Fruit fly (Drosophila melanogaster) whole organism, embryonic: ENCODE data around the gene Mocs2B.

ENCODE experiments used
- Asciz ChIP-seq: fragments of 200-800 bp; sonication (Bioruptor generic); optimal IDR thresholded peaks from 2 replicates; lab custom pipeline; 2017; ENCODE audit warnings: missing biosample characterization, mild to moderate bottlenecking, missing genetic modification characterization, missing genetic modification reagents
- C15 ChIP-seq: fragments of 200-800 bp; sonication (Bioruptor generic); IDR thresholded peaks from 3 replicates; pipeline ENCODE4 v1.3.6; 2022; ENCODE audit warnings: missing biosample characterization, missing genetic modification characterization
- CG10267 ChIP-seq: fragments of 200-800 bp; sonication (Bioruptor generic); optimal IDR thresholded peaks from 2 replicates; lab custom pipeline; 2018; ENCODE audit warnings: missing biosample characterization, mild to moderate bottlenecking, missing genetic modification characterization, moderate library complexity
- CG10462 ChIP-seq: fragments of 200-800 bp; sonication (Bioruptor generic); optimal IDR thresholded peaks from 2 replicates; lab custom pipeline; 2016; ENCODE audit warnings: missing biosample characterization, missing genetic modification characterization
- CG11695 ChIP-seq: fragments of 200-800 bp; sonication (Bioruptor generic); IDR thresholded peaks from 3 replicates; pipeline ENCODE4 v1.3.6; 2022; ENCODE audit warnings: missing biosample characterization, missing genetic modification characterization
- CG12744 ChIP-seq: fragments of 200-800 bp; sonication (Bioruptor generic); optimal IDR thresholded peaks from 2 replicates; lab custom pipeline; 2016; ENCODE audit warnings: missing biosample characterization, missing genetic modification characterization
- CG12769 ChIP-seq: fragments of 200-800 bp; sonication (Bioruptor generic); optimal IDR thresholded peaks from 2 replicates; lab custom pipeline; 2019; ENCODE audit warnings: missing biosample characterization, mild to moderate bottlenecking, missing genetic modification characterization, moderate library complexity
- CG13775 ChIP-seq: fragments of 200-800 bp; sonication (Bioruptor generic); optimal IDR thresholded peaks from 3 replicates; lab custom pipeline; 2017; ENCODE audit warnings: missing biosample characterization, mild to moderate bottlenecking, missing genetic modification characterization
- CG14050 ChIP-seq: fragments of 200-800 bp; sonication (Bioruptor generic); IDR thresholded peaks from 3 replicates; pipeline ENCODE4 v1.3.6; 2022; ENCODE audit warnings: missing biosample characterization, missing genetic modification characterization
- CG14860 ChIP-seq: fragments of 200-800 bp; sonication (Bioruptor generic); IDR thresholded peaks from 3 replicates; pipeline ENCODE4 v1.3.6; 2022; ENCODE audit warnings: missing biosample characterization, missing genetic modification characterization; ENCODE audit not compliant: partially characterized antibody
- CG1603 ChIP-seq: fragments of 200-800 bp; sonication (Bioruptor generic); optimal IDR thresholded peaks from 2 replicates; lab custom pipeline; 2019; ENCODE audit warnings: missing biosample characterization, mild to moderate bottlenecking, missing genetic modification characterization, moderate library complexity
- CG17359 ChIP-seq: fragments of 200-800 bp; sonication (Bioruptor generic); optimal IDR thresholded peaks from 3 replicates; lab custom pipeline; 2018; ENCODE audit warnings: missing biosample characterization, mild to moderate bottlenecking, missing genetic modification characterization, moderate library complexity
- CG1792 ChIP-seq: fragments of 200-800 bp; sonication (Bioruptor generic); optimal IDR thresholded peaks from 2 replicates; lab custom pipeline; 2016; ENCODE audit warnings: missing biosample characterization, missing genetic modification characterization
- CG2199 ChIP-seq: fragments of 200-800 bp; sonication (Bioruptor generic); IDR thresholded peaks from 3 replicates; pipeline ENCODE4 v1.3.6; 2022; ENCODE audit warnings: missing biosample characterization, missing genetic modification characterization
- CG2875 ChIP-seq: fragments of 200-800 bp; sonication (Bioruptor generic); optimal IDR thresholded peaks from 2 replicates; lab custom pipeline; 2017; ENCODE audit warnings: missing biosample characterization, mild to moderate bottlenecking, missing genetic modification characterization, missing genetic modification reagents
- CG32532 ChIP-seq: fragments of 200-800 bp; sonication (Bioruptor generic); IDR thresholded peaks from 2 replicates; pipeline ENCODE4 v1.3.6; 2022; ENCODE audit warnings: missing biosample characterization, missing genetic modification characterization
- CG33557 ChIP-seq: fragments of 200-800 bp; sonication (Bioruptor generic); optimal IDR thresholded peaks from 2 replicates; lab custom pipeline; 2019; ENCODE audit warnings: missing biosample characterization, mild to moderate bottlenecking, missing genetic modification characterization, moderate library complexity
- CG3847 ChIP-seq: fragments of 200-800 bp; sonication (Bioruptor generic); IDR thresholded peaks from 2 replicates; pipeline ENCODE4 v1.3.6; 2022; ENCODE audit warnings: missing biosample characterization, missing genetic modification characterization
- CG3995 ChIP-seq: fragments of 200-800 bp; sonication (Bioruptor generic); optimal IDR thresholded peaks from 3 replicates; lab custom pipeline; 2016; ENCODE audit warnings: missing biosample characterization, missing genetic modification characterization
- CG4617 ChIP-seq: fragments of 200-800 bp; sonication (Bioruptor generic); optimal IDR thresholded peaks from 3 replicates; lab custom pipeline; 2016; ENCODE audit warnings: missing biosample characterization, missing genetic modification characterization, borderline replicate concordance
- CG7271 ChIP-seq: fragments of 200-800 bp; sonication (Bioruptor generic); optimal IDR thresholded peaks from 2 replicates; lab custom pipeline; 2018; ENCODE audit warnings: missing biosample characterization, mild to moderate bottlenecking, missing genetic modification characterization, moderate library complexity
- CG8089 ChIP-seq: fragments of 200-800 bp; sonication (Bioruptor generic); optimal IDR thresholded peaks from 3 replicates; lab custom pipeline; 2016; ENCODE audit warnings: missing biosample characterization, missing genetic modification characterization
- CG9215 ChIP-seq: fragments of 200-800 bp; sonication (Bioruptor generic); IDR thresholded peaks from 2 replicates; pipeline ENCODE4 v1.3.6; 2022; ENCODE audit warnings: missing biosample characterization, missing genetic modification characterization
- CTCF ChIP-seq: fragments of 200-800 bp; sonication (Bioruptor generic); optimal IDR thresholded peaks from 2 replicates; lab custom pipeline; 2017; ENCODE audit warnings: missing biosample characterization, mild to moderate bottlenecking, missing genetic modification characterization, moderate library complexity
- D19A ChIP-seq: fragments of 200-800 bp; optimal IDR thresholded peaks from 3 replicates; lab custom pipeline; 2019; ENCODE audit warnings: missing biosample characterization, mild to moderate bottlenecking, missing genetic modification characterization, moderate library complexity
- E2f2 ChIP-seq: fragments of 200-800 bp; sonication (Bioruptor generic); IDR thresholded peaks from 2 replicates; pipeline ENCODE4 v1.3.6; 2022; ENCODE audit warnings: missing biosample characterization, missing genetic modification characterization
- H2.0 ChIP-seq: fragments of 200-800 bp; sonication (Bioruptor generic); IDR thresholded peaks from 2 replicates; pipeline ENCODE4 v1.3.6; 2022; ENCODE audit warnings: missing biosample characterization, missing genetic modification characterization
- HmgZ ChIP-seq: fragments of 200-800 bp; sonication (Bioruptor generic); optimal IDR thresholded peaks from 2 replicates; lab custom pipeline; 2018; ENCODE audit warnings: missing biosample characterization, mild to moderate bottlenecking, missing genetic modification characterization
- Hmx ChIP-seq: fragments of 200-800 bp; sonication (Bioruptor generic); optimal IDR thresholded peaks from 2 replicates; lab custom pipeline; 2016; ENCODE audit warnings: missing biosample characterization, missing genetic modification characterization
- Hr3 ChIP-seq: fragments of 200-800 bp; sonication (Bioruptor generic); optimal IDR thresholded peaks from 3 replicates; lab custom pipeline; 2016; ENCODE audit warnings: missing biosample characterization, missing genetic modification characterization
- Max ChIP-seq: fragments of 200-800 bp; sonication (Bioruptor generic); optimal IDR thresholded peaks from 2 replicates; lab custom pipeline; 2016; ENCODE audit warnings: missing biosample characterization, mild to moderate bottlenecking, missing genetic modification characterization
- NC2α ChIP-seq: fragments of 200-800 bp; sonication (Bioruptor generic); optimal IDR thresholded peaks from 2 replicates; lab custom pipeline; 2016; ENCODE audit warnings: missing biosample characterization, missing genetic modification characterization
- NC2β ChIP-seq: fragments of 200-800 bp; sonication (Bioruptor generic); optimal IDR thresholded peaks from 2 replicates; lab custom pipeline; 2016; ENCODE audit warnings: missing biosample characterization, missing genetic modification characterization
- Optix ChIP-seq: fragments of 200-800 bp; sonication (Bioruptor generic); IDR thresholded peaks from 3 replicates; pipeline ENCODE4 v1.3.6; 2022; ENCODE audit warnings: missing biosample characterization, missing genetic modification characterization
- Ravus ChIP-seq: fragments of 200-800 bp; sonication (Bioruptor generic); IDR thresholded peaks from 2 replicates; pipeline ENCODE4 v1.3.6; 2022; ENCODE audit warnings: missing biosample characterization, missing genetic modification characterization
- Sin3A ChIP-seq: fragments of >200 bp; optimal IDR thresholded peaks from 2 replicates; lab custom pipeline; 2018
- Sox102F ChIP-seq: fragments of 200-800 bp; sonication (Bioruptor generic); optimal IDR thresholded peaks from 2 replicates; lab custom pipeline; 2018; ENCODE audit warnings: missing biosample characterization, mild to moderate bottlenecking, missing genetic modification characterization, moderate library complexity
- Tbp ChIP-seq: fragments of >200 bp; optimal IDR thresholded peaks from 2 replicates; lab custom pipeline; 2018; ENCODE audit warnings: missing biosample characterization, missing genetic modification characterization
- chinmo ChIP-seq: fragments of 200-800 bp; sonication (Bioruptor generic); IDR thresholded peaks from 4 replicates; pipeline ENCODE4 v1.3.6; 2022; ENCODE audit warnings: missing biosample characterization, missing genetic modification characterization; ENCODE audit not compliant: partially characterized antibody
- inv ChIP-seq: fragments of 200-800 bp; sonication (Bioruptor generic); IDR thresholded peaks from 2 replicates; pipeline ENCODE4 v1.3.6; 2022; ENCODE audit warnings: missing biosample characterization, missing genetic modification characterization; ENCODE audit not compliant: partially characterized antibody
- maf-S ChIP-seq: fragments of 200-800 bp; sonication (Bioruptor generic); optimal IDR thresholded peaks from 2 replicates; lab custom pipeline; 2016; ENCODE audit warnings: missing biosample characterization, missing genetic modification characterization
- mam ChIP-seq: fragments of 200-800 bp; sonication (Bioruptor generic); optimal IDR thresholded peaks from 3 replicates; lab custom pipeline; 2016; ENCODE audit warnings: missing biosample characterization, missing genetic modification characterization
- mld ChIP-seq: fragments of 200-800 bp; sonication (Bioruptor generic); IDR thresholded peaks from 3 replicates; pipeline ENCODE4 v1.3.6; 2022; ENCODE audit warnings: missing biosample characterization, missing genetic modification characterization; ENCODE audit not compliant: partially characterized antibody
- p53 ChIP-seq: fragments of 200-800 bp; sonication (Bioruptor generic); optimal IDR thresholded peaks from 2 replicates; lab custom pipeline; 2016; ENCODE audit warnings: missing biosample characterization, missing genetic modification characterization
- pan ChIP-seq, 4 experiments: fragments of >200 bp in 3 of 4; fragments of 200-800 bp in 1 of 4; sonication (Bioruptor generic) in 1 of 4; optimal IDR thresholded peaks in 3 of 4; IDR thresholded peaks in 1 of 4; 2 replicates each; pipeline versions ENCODE4 v1.3.6 to Lab custom; 2017 to 2022; ENCODE audit warnings: missing biosample characterization in 2 of 4, missing genetic modification characterization in 2 of 4, mixed read lengths in 1 of 4
- pho ChIP-seq: fragments of 200-800 bp; sonication (Bioruptor generic); optimal IDR thresholded peaks from 2 replicates; lab custom pipeline; 2016; ENCODE audit warnings: missing biosample characterization, missing genetic modification characterization
- pros ChIP-seq: fragments of 200-800 bp; sonication (Bioruptor generic); optimal IDR thresholded peaks from 3 replicates; lab custom pipeline; 2019; ENCODE audit warnings: missing biosample characterization, mild to moderate bottlenecking, missing genetic modification characterization, moderate library complexity
- pzg ChIP-seq: fragments of 200-800 bp; sonication (Bioruptor generic); optimal IDR thresholded peaks from 3 replicates; lab custom pipeline; 2018; ENCODE audit warnings: missing biosample characterization, mild to moderate bottlenecking, missing genetic modification characterization, moderate library complexity
- row ChIP-seq: fragments of 200-800 bp; sonication (Bioruptor generic); IDR thresholded peaks from 3 replicates; pipeline ENCODE4 v1.3.6; 2022; ENCODE audit warnings: missing biosample characterization, missing genetic modification characterization
- salm ChIP-seq: fragments of 200-800 bp; sonication (Bioruptor generic); optimal IDR thresholded peaks from 2 replicates; lab custom pipeline; 2018; ENCODE audit warnings: missing biosample characterization, mild to moderate bottlenecking, missing genetic modification characterization
- slp2 ChIP-seq: fragments of 200-800 bp; sonication (Bioruptor generic); optimal IDR thresholded peaks from 2 replicates; lab custom pipeline; 2016; ENCODE audit warnings: missing biosample characterization, missing genetic modification characterization
- z ChIP-seq: fragments of 200-800 bp; sonication (Bioruptor generic); IDR thresholded peaks from 3 replicates; pipeline ENCODE4 v1.3.6; 2022; ENCODE audit warnings: missing biosample characterization, missing genetic modification characterization

Mocs2B gene

dm6 chr3R:25097486-25097885 lies 29.7 kb downstream of the Mocs2B start, which contains the start of the genes CG33095 and CG33096 (continued):
- TF ChIP-seq CG3847, result no peak
- TF ChIP-seq mam, result no peak
- TF ChIP-seq NC2β (GFP tag; lab: Kevin White, UChicago), result peak; percentile 0
- no peak for TF ChIP-seq CG33557
- no peak for TF ChIP-seq CG2199
- no peak for TF ChIP-seq Ravus
- TF ChIP-seq E2f2 (GFP tag; lab: Robert Waterston, UW), result peak; percentile 21; the same call in 1 of the 2 replicates
- TF ChIP-seq Sox102F, result no peak
- TF ChIP-seq pzg (GFP tag; lab: Kevin White, UChicago), result peak; percentile 76
- TF ChIP-seq CG10462, result no peak
- TF ChIP-seq maf-S, result no peak
- peak; percentile 9 for TF ChIP-seq Sin3A (lab: Kevin White, UChicago)
- peak; percentile 47 for TF ChIP-seq D19A
- TF ChIP-seq slp2, result no peak
- TF ChIP-seq pros (GFP tag; lab: Kevin White, UChicago), result no peak
- peak; percentile 68 for TF ChIP-seq HmgZ
- no peak for TF ChIP-seq pho (GFP tag; lab: Kevin White, UChicago)
- no peak for TF ChIP-seq Hmx (GFP tag; lab: Kevin White, UChicago)
- no peak for TF ChIP-seq CG12769 (tag; lab: Kevin White, UChicago)
- no peak for TF ChIP-seq CG17359
- no peak for TF ChIP-seq CG13775 (GFP tag; lab: Kevin White, UChicago)
- TF ChIP-seq CG12744 (GFP tag; lab: Kevin White, UChicago), result no peak
- TF ChIP-seq CG10267, result no peak
- TF ChIP-seq Optix (GFP tag; lab: Robert Waterston, UW), result no peak
- TF ChIP-seq z (GFP tag; lab: Robert Waterston, UW), result no peak
- no peak for TF ChIP-seq H2.0 (GFP tag; lab: Robert Waterston, UW)
- TF ChIP-seq pan (optimal IDR thresholded peaks at IDR 0.05; lab: Kevin White, UChicago), result no peak
- no peak for TF ChIP-seq pan (GFP tag; optimal IDR thresholded peaks at IDR 0.05 in 1 of 2, IDR thresholded peaks at IDR 0.05 in 1 of 2)
- no peak for TF ChIP-seq CG8089 (GFP tag; lab: Kevin White, UChicago)
- no peak for TF ChIP-seq Max (GFP tag; lab: Kevin White, UChicago)
- TF ChIP-seq CG3995 (GFP tag; lab: Kevin White, UChicago), result peak; percentile 11
- TF ChIP-seq inv (GFP tag; lab: Robert Waterston, UW), result no peak
- TF ChIP-seq CG4617 (GFP tag; lab: Kevin White, UChicago), result peak; percentile 84
- no peak for TF ChIP-seq CG14860
- 0 out of 3 replicates have a peak, but pooled peaks have one; percentile 10 for TF ChIP-seq CG11695
- TF ChIP-seq Asciz (GFP tag; lab: Kevin White, UChicago), result no peak
- no peak for TF ChIP-seq mld (GFP tag; lab: Robert Waterston, UW)
- no peak for TF ChIP-seq Tbp (GFP tag; lab: Kevin White, UChicago)
- no peak for TF ChIP-seq C15 (GFP tag; lab: Robert Waterston, UW)
- TF ChIP-seq Hr3 (GFP tag; lab: Kevin White, UChicago), result no peak
- peak; percentile 84 for TF ChIP-seq CG1603 (tag; lab: Kevin White, UChicago)
- TF ChIP-seq NC2α (GFP tag; lab: Kevin White, UChicago), result no peak
- TF ChIP-seq salm (tag; lab: Kevin White, UChicago), result no peak
- no peak for TF ChIP-seq CG2875 (GFP tag; lab: Kevin White, UChicago)
- no peak for TF ChIP-seq CG7271 (tag; lab: Kevin White, UChicago)
- TF ChIP-seq CG1792 (GFP tag; lab: Kevin White, UChicago), result no peak
- peak; percentile 88 for TF ChIP-seq row
- no peak for TF ChIP-seq CG14050 (GFP tag; lab: Robert Waterston, UW)
- no peak for TF ChIP-seq p53 (GFP tag; lab: Kevin White, UChicago)
- no peak for TF ChIP-seq CG9215
- 0 out of 4 replicates have a peak, but pooled peaks have one; percentile 38 for TF ChIP-seq chinmo (GFP tag; lab: Robert Waterston, UW)
- no peak for TF ChIP-seq CG32532 (GFP tag; lab: Robert Waterston, UW)
- TF ChIP-seq CTCF, result no peak
